Fruit fly (Drosophila melanogaster): Measurements from ENCODE around the gene CG11349.

Gene CG11349

dm6 chr3L:4516378-4516777, 43.5 kb downstream of the CG11349 start (continued):
- no peak for TF ChIP-seq fd96Cb (tag; optimal IDR thresholded peaks at IDR 0.05)
- TF ChIP-seq eyg (GFP tag; optimal IDR thresholded peaks at IDR 0.05) = no peak
- no peak for TF ChIP-seq gsb-n (tag; optimal IDR thresholded peaks at IDR 0.05)
- TF ChIP-seq CG15514 (GFP tag; optimal IDR thresholded peaks at IDR 0.05) = no peak

- TF ChIP-seq CG14441 (GFP tag; IDR thresholded peaks at IDR 0.05) = no peak
- peak; percentile 41 for TF ChIP-seq Blimp-1 (GFP tag; optimal IDR thresholded peaks at IDR 0.05)
Measured at dm6 chr3L:4519417-4519931, 46.6 kb downstream of the CG11349 start.

dm6 chr3L:4521809-4522208, 48.9 kb downstream of the CG11349 start:
- TF ChIP-seq CG18619 (GFP tag; optimal IDR thresholded peaks at IDR 0.05) (peak; percentile 3), Asciz (GFP tag; optimal IDR thresholded peaks at IDR 0.05) (peak; percentile 43), CG17568 (GFP tag; optimal IDR thresholded peaks at IDR 0.05) (peak; percentile 63), CG12071 (GFP tag; optimal IDR thresholded peaks at IDR 0.05) (peak; percentile 62), nau (GFP tag; optimal IDR thresholded peaks at IDR 0.05) (peak; percentile 47), CG12219 (GFP tag; optimal IDR thresholded peaks at IDR 0.05) (peak; percentile 36), HHEX (GFP tag; optimal IDR thresholded peaks at IDR 0.05) (peak; percentile 59), odd (GFP tag; optimal IDR thresholded peaks at IDR 0.05) (peak; percentile 47), fd64A (GFP tag; optimal IDR thresholded peaks at IDR 0.05) (peak; percentile 25), scrt (GFP tag; optimal IDR thresholded peaks at IDR 0.05) (peak; percentile 36), dysf (GFP tag; IDR thresholded peaks at IDR 0.05) (peak; percentile 63; the same call in 1 of the 3 replicates), gsb-n (tag; optimal IDR thresholded peaks at IDR 0.05) (peak; percentile 18), CG2678 (tag; optimal IDR thresholded peaks at IDR 0.05) (peak; percentile 62), C15 (GFP tag; IDR thresholded peaks at IDR 0.05) (peak; percentile 50; the same call in 1 of the 3 replicates), Med (GFP tag) (peak; percentile 76), dpn (GFP tag; optimal IDR thresholded peaks at IDR 0.05) (peak in 1 of 2 experiments; percentile 64), dmrt99B (tag; optimal IDR thresholded peaks at IDR 0.05) (peak; percentile 17), Nf-YC (tag; optimal IDR thresholded peaks at IDR 0.05) (no peak), CG10209 (GFP tag; optimal IDR thresholded peaks at IDR 0.05) (peak; percentile 47), fd3F (GFP tag; optimal IDR thresholded peaks at IDR 0.05) (peak; percentile 53), HmgZ (tag; optimal IDR thresholded peaks at IDR 0.05) (peak; percentile 3), grn (GFP tag; optimal IDR thresholded peaks at IDR 0.05) (peak; percentile 13), Sox102F (GFP tag; optimal IDR thresholded peaks at IDR 0.05) (peak; percentile 2), ken (GFP tag; IDR thresholded peaks at IDR 0.05) (no peak), mirr (GFP tag; optimal IDR thresholded peaks at IDR 0.05) (peak; percentile 50), CG10321 (GFP tag; IDR thresholded peaks at IDR 0.05) (no peak), CG10274 (GFP tag; optimal IDR thresholded peaks at IDR 0.05) (no peak), CG7556 (GFP tag; optimal IDR thresholded peaks at IDR 0.05) (peak; percentile 15), CG13624 (GFP tag; optimal IDR thresholded peaks at IDR 0.05) (no peak), seq (GFP tag; IDR thresholded peaks at IDR 0.05) (0 out of 2 replicates have a peak, but pooled peaks have one; percentile 26), CG13296 (GFP tag; optimal IDR thresholded peaks at IDR 0.05) (peak; percentile 38), gro (GFP tag; optimal IDR thresholded peaks at IDR 0.05) (peak; percentile 68), HLH3B (GFP tag; IDR thresholded peaks at IDR 0.05) (no peak; the same call in 1 of the 2 replicates), CG17186 (GFP tag; optimal IDR thresholded peaks at IDR 0.05) (no peak), crc (GFP tag; optimal IDR thresholded peaks at IDR 0.05) (peak; percentile 49), caup (GFP tag; optimal IDR thresholded peaks at IDR 0.05; ENCODE audit: severe bottlenecking) (peak; percentile 63), CG12659 (GFP tag; optimal IDR thresholded peaks at IDR 0.05) (peak; percentile 4), bcd (GFP tag; optimal IDR thresholded peaks at IDR 0.05) (peak; percentile 29), CG3281 (GFP tag; optimal IDR thresholded peaks at IDR 0.05) (peak; percentile 64), CG9609 (GFP tag; optimal IDR thresholded peaks at IDR 0.05) (no peak), Rfx (GFP tag; IDR thresholded peaks at IDR 0.05) (peak; percentile 74)
